Worm (Caenorhabditis elegans) whole organism, L4 larva: ENCODE data around the gene mam-6.

Source experiments
- D1046.2 ChIP-seq: fragments of 200-800 bp; sonication (Bioruptor generic); IDR thresholded peaks from 2 replicates; pipeline ENCODE4 v1.3.6; 2022; ENCODE audit warnings: missing genetic modification characterization, missing compliant biosample characterization
- F10B5.3 ChIP-seq: sonication (generic microtip); optimal IDR thresholded peaks from 2 replicates; lab custom pipeline; 2016; ENCODE audit warnings: mild to moderate bottlenecking, missing genetic modification characterization, missing compliant biosample characterization
- R02D3.7 ChIP-seq: fragments of 150-350 bp; sonication (generic microtip); optimal IDR thresholded peaks from 3 replicates; lab custom pipeline; 2014; ENCODE audit warnings: missing biosample characterization, missing genetic modification characterization
- Y105C5A.15 ChIP-seq: fragments of 200-800 bp; sonication (Bioruptor generic); IDR thresholded peaks from 2 replicates; pipeline ENCODE4 v1.3.6; 2022; ENCODE audit warnings: missing genetic modification characterization, missing compliant biosample characterization
- Y5F2A.4 ChIP-seq: fragments of 200-800 bp; sonication (Bioruptor generic); optimal IDR thresholded peaks from 2 replicates; lab custom pipeline; 2018; ENCODE audit warnings: mild to moderate bottlenecking, missing genetic modification characterization, missing compliant biosample characterization
- aha-1 ChIP-seq: fragments of 150-350 bp; peaks from one replicate; lab custom pipeline; 2014; ENCODE audit warnings: missing biosample characterization, missing genetic modification characterization
- aly-2 ChIP-seq: sonication (generic microtip); optimal IDR thresholded peaks from 2 replicates; lab custom pipeline; 2018; ENCODE audit warnings: missing biosample characterization, missing genetic modification characterization
- ceh-28 ChIP-seq: fragments of 150-350 bp; optimal IDR thresholded peaks from 2 replicates; lab custom pipeline; 2014; ENCODE audit warnings: missing biosample characterization, missing genetic modification reagents, missing genetic modification characterization
- ceh-32 ChIP-seq: sonication (generic microtip); optimal IDR thresholded peaks from 2 replicates; lab custom pipeline; 2016; ENCODE audit warnings: mild to moderate bottlenecking, missing genetic modification characterization, missing compliant biosample characterization; ENCODE audit not compliant: poor library complexity
- ceh-82 ChIP-seq: sonication (generic microtip); optimal IDR thresholded peaks from 2 replicates; lab custom pipeline; 2017; ENCODE audit warnings: missing biosample characterization, missing genetic modification characterization
- cey-2 ChIP-seq: sonication (generic microtip); optimal IDR thresholded peaks from 3 replicates; lab custom pipeline; 2017; ENCODE audit warnings: missing genetic modification characterization, mild to moderate bottlenecking, missing compliant biosample characterization, antibody characterized with exemption, borderline replicate concordance; ENCODE audit not compliant: insufficient read depth
- daf-16 ChIP-seq, 3 experiments: sonication (generic microtip); optimal IDR thresholded peaks; 2 replicates each; lab custom pipeline; 2016 to 2017; ENCODE audit warnings: missing genetic modification characterization in 3 of 3, missing genetic modification reagents in 3 of 3, mild to moderate bottlenecking in 2 of 3, missing compliant biosample characterization in 2 of 3, missing biosample characterization in 1 of 3, moderate library complexity in 1 of 3
- dmd-6 ChIP-seq: fragments of 200-800 bp; sonication (Bioruptor generic); IDR thresholded peaks from 2 replicates; pipeline ENCODE4 v1.3.6; 2022; ENCODE audit warnings: missing genetic modification reagents, missing genetic modification characterization, missing compliant biosample characterization
- duxl-1 ChIP-seq: sonication (generic microtip); optimal IDR thresholded peaks from 2 replicates; lab custom pipeline; 2016; ENCODE audit warnings: mild to moderate bottlenecking, missing genetic modification characterization, moderate library complexity, missing compliant biosample characterization; ENCODE audit not compliant: poor library complexity
- egl-43 ChIP-seq: fragments of 200-800 bp; sonication (Bioruptor generic); IDR thresholded peaks from 2 replicates; pipeline ENCODE4 v1.3.6; 2022; ENCODE audit warnings: missing genetic modification reagents, missing genetic modification characterization, missing compliant biosample characterization
- hlh-30 ChIP-seq: sonication (generic microtip); optimal IDR thresholded peaks from 2 replicates; lab custom pipeline; 2017; ENCODE audit warnings: antibody characterized with exemption, mild to moderate bottlenecking, missing genetic modification characterization, missing compliant biosample characterization; ENCODE audit not compliant: insufficient read depth
- hmg-1.1 ChIP-seq: fragments of 200-800 bp; sonication (Bioruptor generic); IDR thresholded peaks from 2 replicates; pipeline ENCODE4 v1.3.6; 2022; ENCODE audit warnings: missing genetic modification reagents, missing genetic modification characterization, missing compliant biosample characterization
- lir-3 ChIP-seq: sonication (generic microtip); optimal IDR thresholded peaks from 2 replicates; lab custom pipeline; 2016; ENCODE audit warnings: mild to moderate bottlenecking, missing genetic modification characterization, missing compliant biosample characterization
- lsy-2 ChIP-seq, 2 experiments: fragments of 150-350 bp in 1 of 2; sonication (generic microtip) in 1 of 2; optimal IDR thresholded peaks; 2 replicates each; lab custom pipeline; 2014 to 2017; ENCODE audit warnings: missing biosample characterization in 2 of 2, missing genetic modification characterization in 2 of 2
- mdl-1 ChIP-seq, 2 experiments: fragments of 150-350 bp in 1 of 2; sonication (generic microtip) in 1 of 2; optimal IDR thresholded peaks; 2 replicates each; lab custom pipeline; 2014 to 2017; ENCODE audit warnings: missing biosample characterization in 2 of 2, missing genetic modification characterization in 2 of 2
- mep-1 ChIP-seq: fragments of 150-350 bp; sonication (generic microtip); optimal IDR thresholded peaks from 3 replicates; lab custom pipeline; 2014; ENCODE audit warnings: missing biosample characterization, missing genetic modification characterization
- mes-2 ChIP-seq: sonication (generic microtip); optimal IDR thresholded peaks from 2 replicates; lab custom pipeline; 2016; ENCODE audit warnings: missing genotype, mild to moderate bottlenecking, missing genetic modification characterization, missing compliant biosample characterization; ENCODE audit not compliant: poor library complexity, severe bottlenecking
- mxl-2 ChIP-seq: fragments of 200-800 bp; sonication (Bioruptor generic); conservative IDR thresholded peaks from 2 replicates; pipeline ENCODE4 v1.3.6; 2022; ENCODE audit warnings: missing genetic modification reagents, missing genetic modification characterization, missing compliant biosample characterization
- nhr-111 ChIP-seq: fragments of 200-800 bp; sonication (Bioruptor generic); optimal IDR thresholded peaks from 2 replicates; lab custom pipeline; 2018; ENCODE audit warnings: mild to moderate bottlenecking, missing genetic modification characterization, missing compliant biosample characterization
- nhr-237 ChIP-seq: sonication (generic microtip); optimal IDR thresholded peaks from 2 replicates; lab custom pipeline; 2017; ENCODE audit warnings: missing biosample characterization, missing genetic modification characterization
- nhr-28 ChIP-seq: fragments of 150-350 bp; optimal IDR thresholded peaks from 2 replicates; lab custom pipeline; 2014; ENCODE audit warnings: missing biosample characterization, missing genetic modification characterization
- php-3 ChIP-seq: fragments of 200-800 bp; sonication (Bioruptor generic); IDR thresholded peaks from 2 replicates; pipeline ENCODE4 v1.3.6; 2022; ENCODE audit warnings: missing genetic modification reagents, missing genetic modification characterization, missing compliant biosample characterization
- rbr-2 ChIP-seq: sonication (generic microtip); optimal IDR thresholded peaks from 2 replicates; lab custom pipeline; 2016; ENCODE audit warnings: missing genotype, missing genetic modification characterization, missing compliant biosample characterization
- set-16 ChIP-seq: fragments of 200-800 bp; sonication (Bioruptor generic); IDR thresholded peaks from 2 replicates; pipeline ENCODE4 v1.3.6; 2022; ENCODE audit warnings: missing genetic modification reagents, missing genetic modification characterization, missing compliant biosample characterization
- snpc-4 ChIP-seq: fragments of 150-350 bp; optimal IDR thresholded peaks from 2 replicates; lab custom pipeline; 2014; ENCODE audit warnings: missing biosample characterization, missing genetic modification characterization
- unc-62 ChIP-seq, 3 experiments: fragments of 150-350 bp in 1 of 3; sonication (generic microtip); optimal IDR thresholded peaks in 2 of 3; peaks in 1 of 3; 1 replicate in 1 of 3; 2 replicates in 2 of 3; lab custom pipeline; 2014 to 2017; ENCODE audit warnings: missing biosample characterization in 3 of 3, missing genetic modification characterization in 3 of 3, missing genetic modification reagents in 3 of 3, missing genotype in 1 of 3
- zfp-3 ChIP-seq: fragments of 200-800 bp; sonication (Bioruptor generic); conservative IDR thresholded peaks from 2 replicates; pipeline ENCODE4 v1.3.6; 2022; ENCODE audit warnings: missing genetic modification reagents, missing genetic modification characterization, missing compliant biosample characterization
- zip-11 ChIP-seq: fragments of 200-800 bp; sonication (Bioruptor generic); IDR thresholded peaks from 2 replicates; pipeline ENCODE4 v1.3.6; 2022; ENCODE audit warnings: missing genetic modification characterization, missing compliant biosample characterization
- ztf-11 ChIP-seq: fragments of 150-350 bp; optimal IDR thresholded peaks from 2 replicates; lab custom pipeline; 2014; ENCODE audit warnings: missing biosample characterization, missing genetic modification characterization
- ztf-7 ChIP-seq: fragments of 150-350 bp; optimal IDR thresholded peaks from 2 replicates; lab custom pipeline; 2014; ENCODE audit warnings: missing biosample characterization, missing genetic modification characterization

The mam-6 gene

DNA sequence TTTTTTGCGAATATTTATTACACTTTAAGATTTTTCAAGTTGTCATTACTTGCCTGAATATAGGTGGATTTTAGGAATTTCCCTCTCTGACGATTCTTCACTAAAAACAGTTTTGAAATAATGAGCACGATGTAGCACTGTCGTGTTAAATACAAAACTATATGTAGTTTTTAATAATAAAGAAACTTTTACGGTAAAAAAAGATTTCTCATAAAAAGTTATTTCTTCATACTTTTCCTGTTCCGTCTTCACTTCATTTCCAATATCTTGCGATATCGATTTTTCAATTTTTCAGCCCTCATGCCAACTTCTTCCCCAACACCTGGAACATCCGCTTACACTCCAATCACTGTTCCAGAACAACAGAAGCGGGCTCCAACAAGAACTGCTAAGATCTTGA lies 16.8 kb downstream of the mam-6 start, which contains the start of gene H03G16.6:
Gene H03G16.6, plus strand, starts transcription at position 301 of the 400 bp plus-strand sequence.
- no peak for TF ChIP-seq hmg-1.1 (GFP tag; lab: Robert Waterston, UW)
- TF ChIP-seq Y105C5A.15 (GFP tag; lab: Robert Waterston, UW) = no peak
- no peak for TF ChIP-seq rbr-2 (tag; lab: Kevin White, UChicago)
- no peak for TF ChIP-seq ztf-11 (tag; lab: Kevin White, UChicago)
- no peak for TF ChIP-seq D1046.2 (GFP tag; lab: Robert Waterston, UW)
- TF ChIP-seq ceh-82 (tag; lab: Kevin White, UChicago) = no peak
- no peak for TF ChIP-seq php-3
- TF ChIP-seq mep-1 (tag; lab: Kevin White, UChicago) = no peak
- no peak for TF ChIP-seq F10B5.3
- TF ChIP-seq lir-3 (tag; lab: Kevin White, UChicago) = no peak
- no peak for TF ChIP-seq ceh-32
- no peak for TF ChIP-seq cey-2 (tag; lab: Kevin White, UChicago)
- no peak for TF ChIP-seq ztf-7 (tag; lab: Kevin White, UChicago)
- TF ChIP-seq ceh-28 (tag; lab: Kevin White, UChicago) = no peak
- no peak for TF ChIP-seq mxl-2 (GFP tag; lab: Robert Waterston, UW)
- TF ChIP-seq mdl-1 (tag; optimal IDR thresholded peaks at IDR 0.05; lab: Kevin White, UChicago) = no peak

DNA sequence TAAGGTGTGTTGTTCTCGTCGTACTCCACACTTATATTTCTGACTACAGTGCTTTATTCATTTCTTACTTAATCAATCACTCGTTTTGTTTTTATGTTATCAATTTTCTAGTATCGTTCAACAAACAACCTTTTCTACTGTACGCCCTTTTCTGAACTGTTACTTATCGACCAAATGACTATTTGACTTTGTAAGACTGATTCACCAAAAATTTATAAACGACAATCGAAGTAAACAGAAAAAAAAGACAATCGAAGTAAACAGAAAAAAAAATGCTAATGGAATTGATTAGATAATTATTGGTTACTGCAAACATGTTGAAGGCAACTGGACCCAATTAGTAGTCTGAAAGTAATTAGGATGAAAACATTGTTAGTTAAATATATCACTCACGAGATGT lies 19.1 kb downstream of the mam-6 start:
- TF ChIP-seq nhr-237 (tag; lab: Kevin White, UChicago) = no peak
- TF ChIP-seq nhr-28 = peak; percentile 35
- no peak for TF ChIP-seq daf-16 (GFP tag; optimal IDR thresholded peaks at IDR 0.05; lab: Kevin White, UChicago)
- peak; percentile 86 for TF ChIP-seq daf-16 (tag; optimal IDR thresholded peaks at IDR 0.05; lab: Kevin White, UChicago)
- TF ChIP-seq, all 104 proteins: peak for 2

ce11 chrX:15047541-15047940 lies 21.6 kb downstream of the mam-6 start:
- TF ChIP-seq nhr-111 (no peak), mes-2 (tag; lab: Kevin White, UChicago) (no peak), zfp-3 (GFP tag; lab: Robert Waterston, UW) (no peak), set-16 (GFP tag; lab: Robert Waterston, UW) (no peak), aha-1 (tag; lab: Kevin White, UChicago) (peak; percentile 98), Y5F2A.4 (GFP tag; lab: Kevin White, UChicago) (no peak), egl-43 (GFP tag; lab: Robert Waterston, UW) (no peak), zip-11 (GFP tag; lab: Robert Waterston, UW) (no peak), snpc-4 (tag; lab: Kevin White, UChicago) (no peak), dmd-6 (GFP tag; lab: Robert Waterston, UW) (no peak), php-3 (no peak), lsy-2 (tag; optimal IDR thresholded peaks at IDR 0.05; lab: Kevin White, UChicago) (no peak), unc-62 (GFP tag; optimal IDR thresholded peaks at IDR 0.05 in 1 of 2; lab: Kevin White, UChicago) (peak in 1 of 2 experiments; percentile 57), unc-62 (tag; optimal IDR thresholded peaks at IDR 0.05; lab: Kevin White, UChicago) (no peak)

ce11 chrX:15045401-15045800 lies 23.7 kb downstream of the mam-6 start:
- TF ChIP-seq duxl-1 (tag; lab: Kevin White, UChicago) (no peak), aly-2 (no peak), mes-2 (tag; lab: Kevin White, UChicago) (peak; percentile 13), R02D3.7 (tag; lab: Kevin White, UChicago) (peak; percentile 50), hlh-30 (peak; percentile 42)
